Worm (Caenorhabditis elegans): ENCODE measurements around the gene chhy-1.
A peak's percentile ranks its signal among the peaks of the same experiment; 100 is the strongest.

DNA sequence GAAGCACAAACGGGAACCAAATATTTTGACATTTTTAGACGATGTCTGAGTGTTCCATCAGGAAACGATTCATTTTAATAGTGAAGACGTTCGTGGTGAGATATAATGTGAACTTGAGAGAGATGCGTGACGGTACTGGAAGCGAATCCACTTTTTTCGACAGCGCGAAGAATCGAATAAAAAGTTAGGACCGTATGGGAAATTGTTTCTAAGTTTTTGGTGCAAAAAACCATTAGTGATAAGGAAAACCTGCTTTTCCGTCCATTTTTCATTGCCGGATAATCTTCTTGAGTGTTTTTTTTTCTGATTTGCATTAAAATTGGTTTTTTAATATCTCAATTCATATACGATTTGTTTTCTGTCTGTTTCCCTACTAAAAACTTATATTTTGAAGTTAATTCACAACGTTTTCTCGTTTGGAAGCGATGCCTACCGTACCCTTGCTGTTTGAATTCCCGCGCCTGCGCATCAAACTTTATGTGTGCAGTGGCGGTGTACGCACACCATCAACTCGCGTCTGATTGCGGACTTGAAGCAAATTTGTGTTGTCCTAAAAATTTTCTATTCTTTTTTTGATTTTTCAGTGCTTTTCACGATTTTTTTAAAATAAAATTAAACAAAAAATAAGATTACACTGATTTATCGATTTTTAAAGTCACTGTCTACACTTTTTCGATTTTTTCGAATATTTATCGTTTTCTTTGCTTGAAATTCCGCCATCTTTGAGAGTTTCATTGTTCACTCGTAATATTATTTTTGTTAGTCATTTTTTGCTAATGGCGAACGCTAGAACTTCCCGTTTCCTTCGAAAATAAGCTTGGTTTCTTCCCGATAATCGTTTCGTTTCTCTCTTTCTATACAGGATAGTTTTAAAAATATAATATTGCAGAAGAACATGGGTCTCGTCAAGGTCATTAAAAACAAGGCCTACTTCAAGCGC lies 48.1 kb downstream of the chhy-1 start, which contains the start of the genes col-38 and rpl-5:
- TF ChIP-seq mab-5 (tag; optimal IDR thresholded peaks at IDR 0.05) (no peak), elt-3 (tag; optimal IDR thresholded peaks at IDR 0.05) (no peak), blmp-1 (tag; optimal IDR thresholded peaks at IDR 0.05) (no peak), unc-39 (tag; optimal IDR thresholded peaks at IDR 0.05) (no peak), drap-1 (GFP tag; optimal IDR thresholded peaks at IDR 0.05) (no peak), unc-62 (GFP tag; optimal IDR thresholded peaks at IDR 0.05) (peak; percentile 32), snpc-4 (tag; optimal IDR thresholded peaks at IDR 0.05) (no peak), pha-4 (tag; optimal IDR thresholded peaks at IDR 0.05) (peak; percentile 90)
